Fruit fly (Drosophila melanogaster): ENCODE results near the gene Phlpp.

Phlpp gene

DNA sequence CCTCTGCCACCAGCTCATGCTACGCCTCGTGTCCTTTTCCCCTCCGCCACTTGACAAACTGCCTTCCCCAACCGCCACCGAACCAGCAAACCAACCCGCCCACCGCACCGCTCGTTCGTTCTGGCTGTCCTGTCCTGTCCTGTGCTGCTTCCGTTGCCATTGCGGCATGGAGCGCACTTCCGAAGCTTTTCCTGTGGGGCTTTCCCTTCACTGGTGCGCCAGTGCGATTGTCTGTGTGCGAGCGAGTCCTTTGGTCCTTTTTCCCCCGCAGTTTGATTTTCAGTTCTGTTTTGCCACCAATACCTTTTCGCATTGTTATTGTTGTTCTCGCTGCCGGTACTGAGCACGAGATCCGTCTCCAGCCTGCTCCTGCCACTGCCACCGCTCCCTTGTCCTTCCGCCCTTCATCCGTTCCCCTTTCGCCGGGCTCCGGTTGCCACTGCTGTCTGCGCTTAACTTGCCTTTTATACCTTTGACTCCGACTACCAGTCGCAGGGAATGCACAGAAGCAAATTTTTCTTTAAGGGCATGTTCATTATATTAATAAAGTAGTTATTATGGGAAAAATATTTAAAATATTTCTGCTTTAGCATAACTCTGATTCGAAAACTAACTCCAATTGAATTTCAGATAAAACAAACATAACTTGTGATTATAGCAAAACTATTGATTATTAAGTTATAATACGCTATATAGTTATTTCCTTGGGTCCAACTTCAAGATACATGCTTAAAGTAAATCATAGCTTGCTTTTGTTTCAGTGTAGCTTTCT lies 34.8 kb upstream of the Phlpp start (continued):
- TF ChIP-seq Gsc (GFP tag; IDR thresholded peaks at IDR 0.05): no peak
- TF ChIP-seq abd-A (tag; optimal IDR thresholded peaks at IDR 0.05): peak; percentile 90
- TF ChIP-seq sob (GFP tag; IDR thresholded peaks at IDR 0.05): peak; percentile 28; the same call in 1 of the 2 replicates
- peak; percentile 62 for TF ChIP-seq sisA (GFP tag; IDR thresholded peaks at IDR 0.05)
- no peak for TF ChIP-seq vvl (GFP tag; IDR thresholded peaks at IDR 0.05)
- TF ChIP-seq emc (GFP tag; optimal IDR thresholded peaks at IDR 0.05): no peak
- TF ChIP-seq CG7357 (GFP tag; IDR thresholded peaks at IDR 0.05): no peak
- TF ChIP-seq CG3726 (GFP tag; IDR thresholded peaks at IDR 0.05): no peak
- peak; percentile 45; the same call in 1 of the 3 replicates for TF ChIP-seq Dbx (GFP tag; IDR thresholded peaks at IDR 0.05)
- no peak for TF ChIP-seq Mad (GFP tag; optimal IDR thresholded peaks at IDR 0.05)
- peak; percentile 86 for TF ChIP-seq CoRest (tag; optimal IDR thresholded peaks at IDR 0.05)
- TF ChIP-seq CG6272 (GFP tag; IDR thresholded peaks at IDR 0.05): no peak
- TF ChIP-seq HLH3B (GFP tag; IDR thresholded peaks at IDR 0.05): 0 out of 2 replicates have a peak, but pooled peaks have one; percentile 46
- peak; percentile 76 for TF ChIP-seq Ssrp (tag; optimal IDR thresholded peaks at IDR 0.05)
- no peak for TF ChIP-seq CG13123 (GFP tag; optimal IDR thresholded peaks at IDR 0.05)
- TF ChIP-seq schlank (tag; optimal IDR thresholded peaks at IDR 0.05): peak; percentile 21
- TF ChIP-seq Mrtf (GFP tag; IDR thresholded peaks at IDR 0.05): no peak
- peak; percentile 78 for TF ChIP-seq CG2712 (tag; optimal IDR thresholded peaks at IDR 0.05)
- TF ChIP-seq Side (GFP tag; optimal IDR thresholded peaks at IDR 0.05): no peak
- TF ChIP-seq sqz (GFP tag; optimal IDR thresholded peaks at IDR 0.05): peak; percentile 39
- no peak for TF ChIP-seq ab (GFP tag; optimal IDR thresholded peaks at IDR 0.05)
- peak; percentile 69 for TF ChIP-seq CG10979 (tag; optimal IDR thresholded peaks at IDR 0.05)
- TF ChIP-seq crp (GFP tag; optimal IDR thresholded peaks at IDR 0.05): peak in 1 of 2 experiments; percentile 15
- TF ChIP-seq CkIIα-i1 (GFP tag; IDR thresholded peaks at IDR 0.05): no peak
- no peak for TF ChIP-seq ash1 (GFP tag; optimal IDR thresholded peaks at IDR 0.05)
- TF ChIP-seq bcd (GFP tag; optimal IDR thresholded peaks at IDR 0.05): peak; percentile 66
- TF ChIP-seq grn (GFP tag; optimal IDR thresholded peaks at IDR 0.05): no peak
- no peak for TF ChIP-seq CG10321 (GFP tag; IDR thresholded peaks at IDR 0.05)
- peak; percentile 10; the same call in 1 of the 3 replicates for TF ChIP-seq CG11093 (GFP tag; IDR thresholded peaks at IDR 0.05)
- TF ChIP-seq unpg (GFP tag; optimal IDR thresholded peaks at IDR 0.05): peak; percentile 66
- TF ChIP-seq Hr3 (GFP tag; optimal IDR thresholded peaks at IDR 0.05): peak; percentile 45
- peak; percentile 47 for TF ChIP-seq Asciz (GFP tag; optimal IDR thresholded peaks at IDR 0.05)
- TF ChIP-seq CG7556 (GFP tag; optimal IDR thresholded peaks at IDR 0.05): peak; percentile 94
- no peak for TF ChIP-seq MESR4 (GFP tag; optimal IDR thresholded peaks at IDR 0.05)
- no peak for TF ChIP-seq CG16863 (GFP tag; optimal IDR thresholded peaks at IDR 0.05)
- TF ChIP-seq CG2678 (tag; optimal IDR thresholded peaks at IDR 0.05): peak; percentile 92
- peak; percentile 41 for TF ChIP-seq nom (GFP tag; optimal IDR thresholded peaks at IDR 0.05)
- TF ChIP-seq CG30020 (tag; optimal IDR thresholded peaks at IDR 0.05): peak; percentile 10
- TF ChIP-seq exex (tag; optimal IDR thresholded peaks at IDR 0.05): peak; percentile 15
- TF ChIP-seq dati (GFP tag; IDR thresholded peaks at IDR 0.05): no peak
- TF ChIP-seq ac (GFP tag; optimal IDR thresholded peaks at IDR 0.05): no peak
- TF ChIP-seq CG10431 (GFP tag; optimal IDR thresholded peaks at IDR 0.05): peak; percentile 0
- no peak for TF ChIP-seq CG2199 (GFP tag; IDR thresholded peaks at IDR 0.05)
- TF ChIP-seq Oli (tag; optimal IDR thresholded peaks at IDR 0.05): peak; percentile 80
- peak; percentile 9 for TF ChIP-seq CG15696 (tag; optimal IDR thresholded peaks at IDR 0.05)
- TF ChIP-seq nau (GFP tag; optimal IDR thresholded peaks at IDR 0.05): peak; percentile 54
- peak; percentile 63 for TF ChIP-seq CG10267 (tag; optimal IDR thresholded peaks at IDR 0.05)
- no peak for TF ChIP-seq CG1792 (GFP tag; optimal IDR thresholded peaks at IDR 0.05)
- no peak for TF ChIP-seq tx (GFP tag; optimal IDR thresholded peaks at IDR 0.05)

All from whole organism, embryonic.